Fruit fly (Drosophila melanogaster): ENCODE data around the gene PlexB.
A peak's percentile ranks its signal among the peaks of the same experiment; 100 is the strongest.

The PlexB gene

DNA sequence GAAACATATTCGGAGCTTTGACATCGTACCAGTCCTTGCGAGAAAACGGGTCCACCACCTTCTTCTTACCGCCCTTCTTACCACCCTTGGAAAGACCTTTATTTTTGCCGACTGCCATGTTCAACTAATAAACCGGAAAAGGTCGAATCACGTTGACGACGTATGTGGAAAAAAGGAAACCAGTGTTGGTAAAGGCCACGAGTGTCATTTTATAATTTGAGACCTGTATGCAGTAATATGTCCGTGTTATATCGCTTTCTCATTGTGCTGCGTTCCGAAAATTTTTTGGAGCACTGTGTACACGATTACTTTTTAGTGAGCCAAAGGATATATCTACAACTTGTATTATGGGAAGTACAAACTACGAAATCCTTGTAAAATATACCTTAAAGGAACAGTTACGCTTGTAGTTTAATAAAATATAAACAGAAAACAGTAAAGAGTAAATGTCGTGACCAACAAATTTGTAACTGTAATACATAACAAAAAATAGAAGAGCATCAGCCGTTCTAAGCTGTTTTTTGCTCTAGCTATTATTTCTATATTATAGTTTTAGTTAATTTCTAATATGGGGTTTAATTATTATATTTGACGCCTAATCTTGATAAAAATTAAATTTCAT is 23.6 kb upstream of the PlexB start, which contains the start of gene RpS3A (continued):
- TF ChIP-seq sim (GFP tag; IDR thresholded peaks at IDR 0.05), result 0 out of 2 replicates have a peak, but pooled peaks have one; percentile 65
- peak; percentile 60 for TF ChIP-seq CG7786 (GFP tag; optimal IDR thresholded peaks at IDR 0.05)
- TF ChIP-seq CG12219 (GFP tag; optimal IDR thresholded peaks at IDR 0.05), result peak; percentile 84
- TF ChIP-seq ATbp (GFP tag; optimal IDR thresholded peaks at IDR 0.05), result peak; percentile 71
- no peak for TF ChIP-seq CkIIα-i1 (GFP tag; IDR thresholded peaks at IDR 0.05)
- peak; percentile 51 for TF ChIP-seq D19B (GFP tag; optimal IDR thresholded peaks at IDR 0.05)
- TF ChIP-seq CG8290 (GFP tag; optimal IDR thresholded peaks at IDR 0.05), result peak; percentile 77
- TF ChIP-seq CG8290 (tag; optimal IDR thresholded peaks at IDR 0.05), result peak; percentile 88 to 95
- TF ChIP-seq CG30431 (GFP tag; optimal IDR thresholded peaks at IDR 0.05), result no peak
- peak; percentile 82 for TF ChIP-seq CG4707 (GFP tag; optimal IDR thresholded peaks at IDR 0.05)
- no peak for TF ChIP-seq Ssrp (tag; optimal IDR thresholded peaks at IDR 0.05)
- peak; percentile 99 for TF ChIP-seq CG7357 (GFP tag; IDR thresholded peaks at IDR 0.05)
- no peak for TF ChIP-seq Opbp (GFP tag; IDR thresholded peaks at IDR 0.05; ENCODE audit: partially characterized antibody)
- TF ChIP-seq Mad (GFP tag; optimal IDR thresholded peaks at IDR 0.05), result peak; percentile 56
- TF ChIP-seq CG9437 (GFP tag; optimal IDR thresholded peaks at IDR 0.05), result peak; percentile 80
- TF ChIP-seq kah (GFP tag; optimal IDR thresholded peaks at IDR 0.05), result peak; percentile 60
- no peak for TF ChIP-seq Jarid2 (GFP tag; optimal IDR thresholded peaks at IDR 0.05)
- TF ChIP-seq inv (GFP tag; IDR thresholded peaks at IDR 0.05; ENCODE audit: partially characterized antibody), result no peak
- no peak for TF ChIP-seq CG2199 (GFP tag; IDR thresholded peaks at IDR 0.05)
- TF ChIP-seq sens (GFP tag), result peak; percentile 90
- no peak for TF ChIP-seq pan (optimal IDR thresholded peaks at IDR 0.05)
- no peak for TF ChIP-seq pan (GFP tag; optimal IDR thresholded peaks at IDR 0.05 in 1 of 2, IDR thresholded peaks at IDR 0.05 in 1 of 2)
- no peak for TF ChIP-seq sc (optimal IDR thresholded peaks at IDR 0.05)
- peak; percentile 53 for TF ChIP-seq sc (GFP tag; optimal IDR thresholded peaks at IDR 0.05)
- no peak for TF ChIP-seq CG5953 (GFP tag; IDR thresholded peaks at IDR 0.05)
- no peak for TF ChIP-seq cg (GFP tag; optimal IDR thresholded peaks at IDR 0.05)
- peak; percentile 41 for TF ChIP-seq CG8281 (tag; optimal IDR thresholded peaks at IDR 0.05)
- TF ChIP-seq psq (GFP tag; optimal IDR thresholded peaks at IDR 0.05), result peak; percentile 45
- TF ChIP-seq Bgb (GFP tag; IDR thresholded peaks at IDR 0.05; ENCODE audit: partially characterized antibody), result peak; percentile 38; the same call in 1 of the 2 replicates
- peak; percentile 54 for TF ChIP-seq Atf-2 (GFP tag; optimal IDR thresholded peaks at IDR 0.05)
- TF ChIP-seq ind (GFP tag; optimal IDR thresholded peaks at IDR 0.05), result peak; percentile 61
- peak; percentile 88 for TF ChIP-seq lab (GFP tag; optimal IDR thresholded peaks at IDR 0.05)
- TF ChIP-seq CG17612 (GFP tag; IDR thresholded peaks at IDR 0.05), result no peak
- no peak for TF ChIP-seq CG16779 (GFP tag; IDR thresholded peaks at IDR 0.05)
- peak; percentile 91 for TF ChIP-seq phol (tag; optimal IDR thresholded peaks at IDR 0.05)
- no peak for TF ChIP-seq seq (GFP tag; IDR thresholded peaks at IDR 0.05)
- TF ChIP-seq Rfx (GFP tag; IDR thresholded peaks at IDR 0.05), result no peak; the same call in 1 of the 2 replicates
- peak; percentile 89 for TF ChIP-seq CG8089 (GFP tag; optimal IDR thresholded peaks at IDR 0.05)
- no peak for TF ChIP-seq sisA (GFP tag; IDR thresholded peaks at IDR 0.05)
- TF ChIP-seq Chrac-16 (GFP tag; optimal IDR thresholded peaks at IDR 0.05), result peak; percentile 52
- TF ChIP-seq lola (GFP tag; optimal IDR thresholded peaks at IDR 0.05), result peak in 1 of 3 experiments; percentile 92
- TF ChIP-seq CG1647 (GFP tag; optimal IDR thresholded peaks at IDR 0.05), result peak; percentile 56
- TF ChIP-seq CG6254 (GFP tag; optimal IDR thresholded peaks at IDR 0.05), result peak; percentile 37
- TF ChIP-seq Dp (GFP tag; optimal IDR thresholded peaks at IDR 0.05), result peak; percentile 3
- peak; percentile 52; the same call in 1 of the 2 replicates for TF ChIP-seq MBD-R2 (GFP tag; IDR thresholded peaks at IDR 0.05)
- TF ChIP-seq CG34376 (GFP tag; optimal IDR thresholded peaks at IDR 0.05), result peak; percentile 89
- peak; percentile 83 for TF ChIP-seq CG1233 (GFP tag; optimal IDR thresholded peaks at IDR 0.05)
- TF ChIP-seq jumu (GFP tag; optimal IDR thresholded peaks at IDR 0.05), result peak; percentile 50
- TF ChIP-seq CG3847 (GFP tag; IDR thresholded peaks at IDR 0.05), result no peak
- no peak for TF ChIP-seq CG11560 (tag; IDR thresholded peaks at IDR 0.05)
- no peak for TF ChIP-seq CG8765 (GFP tag; IDR thresholded peaks at IDR 0.05)
